Worm (Caenorhabditis elegans): ENCODE measurements around the gene C52G5.3.

ce11 chrX:12826782-12827181 is 19.2 kb downstream of the C52G5.3 start:
- no peak for TF ChIP-seq zag-1 (tag; optimal IDR thresholded peaks at IDR 0.05)
- no peak for TF ChIP-seq pag-3 (tag; optimal IDR thresholded peaks at IDR 0.05; ENCODE audit: borderline replicate concordance, insufficient read depth)
- TF ChIP-seq nhr-12 (tag; optimal IDR thresholded peaks at IDR 0.05), result no peak
- TF ChIP-seq nhr-77 (tag; optimal IDR thresholded peaks at IDR 0.05), result no peak
- no peak for TF ChIP-seq fos-1 (tag; optimal IDR thresholded peaks at IDR 0.05)
- TF ChIP-seq lin-39 (tag; optimal IDR thresholded peaks at IDR 0.05), result no peak
- TF ChIP-seq unc-62 (GFP tag; optimal IDR thresholded peaks at IDR 0.05), result no peak
- TF ChIP-seq ama-1 (optimal IDR thresholded peaks at IDR 0.05), result no peak

Data from whole organism, L1 larva.